Fruit fly (Drosophila melanogaster): ENCODE results near the gene mtTFB1.

mtTFB1 gene

DNA sequence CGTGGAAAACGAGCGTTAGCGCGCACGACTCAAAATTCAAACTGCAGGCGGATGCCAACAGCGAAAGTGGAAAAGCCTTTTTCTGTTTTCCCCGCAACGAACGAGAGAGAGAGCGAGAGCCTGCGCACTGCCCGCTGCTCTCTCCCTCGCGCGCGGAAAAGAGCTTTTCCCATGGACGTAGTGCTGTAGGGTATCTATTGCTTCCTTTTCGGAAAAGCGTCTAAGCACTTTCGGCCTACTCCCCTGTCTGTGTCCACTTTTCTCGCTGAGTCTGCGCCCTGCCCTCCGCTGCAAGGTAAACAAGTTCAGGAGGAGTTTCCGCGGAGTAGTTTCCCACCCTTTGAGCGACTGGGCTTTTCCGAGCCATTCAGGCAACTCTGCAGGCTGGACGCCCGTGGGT lies 28.5 kb upstream of the mtTFB1 start, which contains the start of gene CG32085 (continued):
- TF ChIP-seq ash1 (GFP tag; optimal IDR thresholded peaks at IDR 0.05), result no peak
- no peak for TF ChIP-seq hkb (optimal IDR thresholded peaks at IDR 0.05)
- TF ChIP-seq hkb (GFP tag; IDR thresholded peaks at IDR 0.05), result peak; percentile 58
- TF ChIP-seq CG17359 (tag; optimal IDR thresholded peaks at IDR 0.05), result peak; percentile 54
- no peak for TF ChIP-seq CG8765 (GFP tag; IDR thresholded peaks at IDR 0.05)
- peak; percentile 53 for TF ChIP-seq HHEX (GFP tag; optimal IDR thresholded peaks at IDR 0.05)
- peak; percentile 32 for TF ChIP-seq CG9817 (tag; optimal IDR thresholded peaks at IDR 0.05)
- no peak for TF ChIP-seq salm (tag; optimal IDR thresholded peaks at IDR 0.05)
- no peak for TF ChIP-seq CG3407 (GFP tag; optimal IDR thresholded peaks at IDR 0.05)
- TF ChIP-seq CG2889 (GFP tag; IDR thresholded peaks at IDR 0.05), result 0 out of 3 replicates have a peak, but pooled peaks have one; percentile 59
- TF ChIP-seq CG10959 (GFP tag; IDR thresholded peaks at IDR 0.05), result no peak
- TF ChIP-seq B-H1 (GFP tag; IDR thresholded peaks at IDR 0.05), result peak; percentile 49; the same call in 2 of the 3 replicates
- TF ChIP-seq crc (GFP tag; optimal IDR thresholded peaks at IDR 0.05), result peak; percentile 42
- TF ChIP-seq CG1647 (GFP tag; optimal IDR thresholded peaks at IDR 0.05), result peak; percentile 4
- TF ChIP-seq croc (GFP tag; conservative IDR thresholded peaks at IDR 0.05), result peak; percentile 22; the same call in 1 of the 3 replicates
- TF ChIP-seq Mrtf (GFP tag; IDR thresholded peaks at IDR 0.05), result peak; percentile 79
- peak; percentile 31 to 53 for TF ChIP-seq Pdp1 (GFP tag; optimal IDR thresholded peaks at IDR 0.05)
- no peak for TF ChIP-seq Neu2 (GFP tag; optimal IDR thresholded peaks at IDR 0.05; ENCODE audit: borderline replicate concordance)
- peak; percentile 72; the same call in 1 of the 2 replicates for TF ChIP-seq lmd (GFP tag; IDR thresholded peaks at IDR 0.05)
- TF ChIP-seq NFAT (GFP tag; IDR thresholded peaks at IDR 0.05), result peak; percentile 84
- peak; percentile 22 to 33 for TF ChIP-seq Hr51 (GFP tag; optimal IDR thresholded peaks at IDR 0.05)
- no peak for TF ChIP-seq lov (optimal IDR thresholded peaks at IDR 0.05)
- no peak for TF ChIP-seq lov (GFP tag; IDR thresholded peaks at IDR 0.05)
- TF ChIP-seq dpn (GFP tag; optimal IDR thresholded peaks at IDR 0.05), result peak; percentile 57 to 74
- peak; percentile 11 for TF ChIP-seq fd96Cb (tag; optimal IDR thresholded peaks at IDR 0.05)
- no peak for TF ChIP-seq CG8388 (GFP tag; optimal IDR thresholded peaks at IDR 0.05)
- TF ChIP-seq CG12219 (GFP tag; optimal IDR thresholded peaks at IDR 0.05), result peak; percentile 13
- TF ChIP-seq onecut (GFP tag; IDR thresholded peaks at IDR 0.05), result peak; percentile 69
- TF ChIP-seq sug (tag; optimal IDR thresholded peaks at IDR 0.05), result peak; percentile 5
- TF ChIP-seq unpg (GFP tag; optimal IDR thresholded peaks at IDR 0.05), result peak; percentile 35
- peak; percentile 75 for TF ChIP-seq Drgx (GFP tag; IDR thresholded peaks at IDR 0.05)
- no peak for TF ChIP-seq Sox102F (GFP tag; optimal IDR thresholded peaks at IDR 0.05)
- peak; percentile 80 for TF ChIP-seq mam (GFP tag; optimal IDR thresholded peaks at IDR 0.05)
- TF ChIP-seq E2f2 (GFP tag; IDR thresholded peaks at IDR 0.05), result peak; percentile 47
- TF ChIP-seq lilli (GFP tag; optimal IDR thresholded peaks at IDR 0.05), result peak; percentile 73
- TF ChIP-seq ranshi (GFP tag; IDR thresholded peaks at IDR 0.05), result peak; percentile 72
- TF ChIP-seq tx (GFP tag; optimal IDR thresholded peaks at IDR 0.05), result peak; percentile 62
- TF ChIP-seq h (optimal IDR thresholded peaks at IDR 0.05), result no peak
- peak; percentile 20 for TF ChIP-seq Bteb2 (GFP tag; optimal IDR thresholded peaks at IDR 0.05)
- TF ChIP-seq CG34224 (GFP tag; IDR thresholded peaks at IDR 0.05; ENCODE audit: partially characterized antibody), result no peak
- TF ChIP-seq seq (GFP tag; IDR thresholded peaks at IDR 0.05), result peak; percentile 37; the same call in 1 of the 2 replicates
- peak; percentile 82 for TF ChIP-seq vvl (GFP tag; IDR thresholded peaks at IDR 0.05)
- TF ChIP-seq exex (tag; optimal IDR thresholded peaks at IDR 0.05), result peak; percentile 6
- TF ChIP-seq CG4820 (GFP tag; optimal IDR thresholded peaks at IDR 0.05), result peak; percentile 22
- TF ChIP-seq chinmo (GFP tag; IDR thresholded peaks at IDR 0.05; ENCODE audit: partially characterized antibody), result peak; percentile 71; the same call in 2 of the 4 replicates
- no peak for TF ChIP-seq twi (tag; optimal IDR thresholded peaks at IDR 0.05)
- TF ChIP-seq CG3163 (GFP tag; optimal IDR thresholded peaks at IDR 0.05), result peak; percentile 17
- TF ChIP-seq CG7372 (GFP tag; IDR thresholded peaks at IDR 0.05), result peak; percentile 37; the same call in 1 of the 2 replicates
- TF ChIP-seq chif (GFP tag; optimal IDR thresholded peaks at IDR 0.05), result peak in 1 of 2 experiments; percentile 17
- TF ChIP-seq CG1832 (GFP tag; optimal IDR thresholded peaks at IDR 0.05), result peak; percentile 51
- TF ChIP-seq BtbVII (GFP tag; optimal IDR thresholded peaks at IDR 0.05), result peak; percentile 36

Measured in whole organism, embryonic.